Worm (Caenorhabditis elegans) whole organism, L2 larva: Measurements from ENCODE around the gene rab-1.

Experiments
- C34F6.9 ChIP-seq: fragments of 150-350 bp; optimal IDR thresholded peaks from 2 replicates; lab custom pipeline; 2014; ENCODE audit warnings: missing biosample characterization, missing genetic modification characterization
- R02D3.7 ChIP-seq: fragments of 150-350 bp; optimal IDR thresholded peaks from 2 replicates; lab custom pipeline; 2014; ENCODE audit warnings: missing biosample characterization, missing genetic modification characterization
- Y55F3AM.14 ChIP-seq: fragments of 200-800 bp; sonication (Bioruptor generic); optimal IDR thresholded peaks from 2 replicates; lab custom pipeline; 2018; ENCODE audit warnings: mild to moderate bottlenecking, missing genetic modification characterization, missing compliant biosample characterization
- ZK546.5 ChIP-seq: sonication (generic microtip); optimal IDR thresholded peaks from 2 replicates; lab custom pipeline; 2017; ENCODE audit warnings: missing biosample characterization, missing genetic modification characterization
- blmp-1 ChIP-seq: sonication (generic microtip); optimal IDR thresholded peaks from 2 replicates; lab custom pipeline; 2017; ENCODE audit warnings: missing genetic modification characterization, mild to moderate bottlenecking, missing compliant biosample characterization, antibody characterized with exemption, moderate library complexity; ENCODE audit not compliant: insufficient read depth
- ceh-82 ChIP-seq: fragments of 150-350 bp; optimal IDR thresholded peaks from 2 replicates; lab custom pipeline; 2014; ENCODE audit warnings: missing biosample characterization, missing genetic modification characterization
- egl-27 ChIP-seq: sonication (generic microtip); optimal IDR thresholded peaks from 3 replicates; lab custom pipeline; 2017; ENCODE audit warnings: missing biosample characterization, missing genetic modification reagents, missing genetic modification characterization
- elt-1 ChIP-seq: fragments of 150-350 bp; optimal IDR thresholded peaks from 2 replicates; lab custom pipeline; 2014; ENCODE audit warnings: missing biosample characterization, missing genetic modification characterization
- fos-1 ChIP-seq: fragments of 150-350 bp; optimal IDR thresholded peaks from 2 replicates; lab custom pipeline; 2014; ENCODE audit warnings: missing biosample characterization, missing genetic modification characterization
- lsy-2 ChIP-seq, 2 experiments: fragments of 150-350 bp in 1 of 2; sonication (generic microtip) in 1 of 2; optimal IDR thresholded peaks; 2 replicates each; lab custom pipeline; 2014 to 2017; ENCODE audit warnings: missing biosample characterization in 2 of 2, missing genetic modification characterization in 2 of 2
- mdl-1 ChIP-seq, 2 experiments: fragments of 150-350 bp in 1 of 2; sonication (generic microtip) in 1 of 2; optimal IDR thresholded peaks; 2 replicates each; lab custom pipeline; 2017; ENCODE audit warnings: missing biosample characterization in 2 of 2, missing genetic modification characterization in 2 of 2
- nhr-11 ChIP-seq: fragments of 150-350 bp; optimal IDR thresholded peaks from 2 replicates; lab custom pipeline; 2014; ENCODE audit warnings: missing biosample characterization, missing genetic modification characterization
- nhr-237 ChIP-seq: fragments of 150-350 bp; optimal IDR thresholded peaks from 2 replicates; lab custom pipeline; 2014; ENCODE audit warnings: missing biosample characterization, missing genetic modification characterization
- nhr-77 ChIP-seq: fragments of 150-350 bp; optimal IDR thresholded peaks from 2 replicates; lab custom pipeline; 2014; ENCODE audit warnings: missing biosample characterization, missing genetic modification characterization
- snpc-4 ChIP-seq: fragments of 150-350 bp; optimal IDR thresholded peaks from 2 replicates; lab custom pipeline; 2014; ENCODE audit warnings: missing biosample characterization, missing genetic modification characterization
- unc-55 ChIP-seq: fragments of 150-350 bp; sonication (generic microtip); optimal IDR thresholded peaks from 3 replicates; lab custom pipeline; 2014; ENCODE audit warnings: missing biosample characterization, missing genetic modification reagents, missing genetic modification characterization

rab-1 gene

ce11 chrV:1223559-1223958, 40.2 kb downstream of the rab-1 start:
- TF ChIP-seq Y55F3AM.14 (GFP tag; lab: Kevin White, UChicago) (no peak), fos-1 (tag; lab: Kevin White, UChicago) (no peak), egl-27 (tag; lab: Kevin White, UChicago) (no peak), nhr-77 (tag; lab: Kevin White, UChicago) (no peak), ceh-82 (tag; lab: Kevin White, UChicago) (no peak), lsy-2 (tag; optimal IDR thresholded peaks at IDR 0.05; lab: Kevin White, UChicago) (no peak), nhr-237 (no peak), nhr-11 (tag; lab: Kevin White, UChicago) (no peak), R02D3.7 (tag; lab: Kevin White, UChicago) (no peak), blmp-1 (tag; lab: Kevin White, UChicago) (no peak), elt-1 (tag; lab: Kevin White, UChicago) (no peak), unc-55 (GFP tag; lab: Kevin White, UChicago) (no peak), mdl-1 (tag; optimal IDR thresholded peaks at IDR 0.05; lab: Kevin White, UChicago) (no peak), C34F6.9 (tag; lab: Kevin White, UChicago) (no peak), ZK546.5 (tag; lab: Kevin White, UChicago) (no peak)

ce11 chrV:1220509-1220908, 43.3 kb downstream of the rab-1 start, which contains the start of gene Y50D4A.10:
TSS of gene Y50D4A.10 (minus strand) at chrV:1220565.
- TF ChIP-seq snpc-4 (tag; lab: Kevin White, UChicago): no peak
